Fruit fly (Drosophila melanogaster): ENCODE measurements around the gene mei-217.

mei-217 gene

DNA sequence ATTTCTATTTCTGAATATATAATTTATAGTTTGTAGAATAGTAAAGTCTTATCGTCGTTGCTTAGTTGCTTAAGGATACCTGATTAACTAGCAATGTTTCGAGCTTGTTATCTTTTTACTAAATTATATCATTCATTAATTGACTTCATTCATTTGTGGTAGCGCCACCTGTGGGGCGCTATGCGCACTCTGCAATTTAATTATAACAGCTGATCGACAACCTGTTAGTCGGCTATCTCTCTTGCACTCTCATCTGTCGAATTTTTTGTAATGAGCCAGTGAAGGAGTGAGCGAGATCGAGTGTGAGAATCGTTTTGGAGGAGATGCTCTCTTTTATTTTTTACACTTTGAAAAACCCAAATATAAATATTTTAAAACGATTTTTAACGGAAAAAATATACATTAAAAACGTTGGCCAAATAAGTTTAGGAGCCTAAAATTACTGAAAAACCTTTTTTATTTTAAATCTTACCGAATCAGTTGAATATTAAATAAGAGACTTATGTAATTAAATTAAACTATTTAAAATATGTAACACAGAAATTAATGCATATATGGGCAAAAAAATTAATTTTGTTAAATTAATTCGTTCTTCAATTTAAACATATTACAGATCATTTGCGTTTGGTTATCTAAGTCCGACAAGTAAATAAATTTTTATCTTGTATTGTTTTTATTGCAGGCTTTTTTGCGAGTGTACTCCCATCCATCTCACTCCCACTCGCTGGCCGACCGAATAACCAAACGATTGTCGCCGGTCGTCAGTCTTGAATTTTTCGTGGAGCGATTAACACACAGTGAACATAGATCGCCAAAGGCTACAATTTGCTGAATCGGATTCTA, 51.5 kb downstream of the mei-217 start, which contains the start of the genes CG16700 and CG4991 (continued):
- no peak for TF ChIP-seq lov (optimal IDR thresholded peaks at IDR 0.05)
- TF ChIP-seq lov (GFP tag; IDR thresholded peaks at IDR 0.05), result 0 out of 3 replicates have a peak, but pooled peaks have one; percentile 28
- TF ChIP-seq bsh (GFP tag; optimal IDR thresholded peaks at IDR 0.05), result peak in 1 of 2 experiments; percentile 71
- TF ChIP-seq CG6654 (GFP tag; optimal IDR thresholded peaks at IDR 0.05), result peak; percentile 41
- no peak for TF ChIP-seq pum (GFP tag; optimal IDR thresholded peaks at IDR 0.05)
- no peak for TF ChIP-seq nom (GFP tag; optimal IDR thresholded peaks at IDR 0.05)
- TF ChIP-seq wek (GFP tag; optimal IDR thresholded peaks at IDR 0.05), result no peak
- no peak for TF ChIP-seq CG17186 (GFP tag; optimal IDR thresholded peaks at IDR 0.05)
- no peak for TF ChIP-seq Myb (GFP tag; optimal IDR thresholded peaks at IDR 0.05)
- TF ChIP-seq ab (GFP tag; optimal IDR thresholded peaks at IDR 0.05), result no peak
- TF ChIP-seq Pdp1 (GFP tag; optimal IDR thresholded peaks at IDR 0.05), result peak; percentile 8 to 45
- no peak for TF ChIP-seq CG2889 (GFP tag; IDR thresholded peaks at IDR 0.05)
- TF ChIP-seq CG10366 (GFP tag; IDR thresholded peaks at IDR 0.05), result peak; percentile 46
- peak; percentile 87 for TF ChIP-seq CG9437 (GFP tag; optimal IDR thresholded peaks at IDR 0.05)
- TF ChIP-seq Optix (GFP tag; IDR thresholded peaks at IDR 0.05), result no peak
- TF ChIP-seq Kr (GFP tag; optimal IDR thresholded peaks at IDR 0.05), result no peak
- no peak for TF ChIP-seq CG16779 (GFP tag; IDR thresholded peaks at IDR 0.05)
- peak; percentile 37 for TF ChIP-seq CG3995 (GFP tag; optimal IDR thresholded peaks at IDR 0.05)
- TF ChIP-seq CG9727 (GFP tag; optimal IDR thresholded peaks at IDR 0.05), result peak; percentile 94
- no peak for TF ChIP-seq nerfin-2 (GFP tag; IDR thresholded peaks at IDR 0.05; ENCODE audit: partially characterized antibody)
- peak; percentile 53 for TF ChIP-seq psq (GFP tag; optimal IDR thresholded peaks at IDR 0.05)
- no peak for TF ChIP-seq zen2 (GFP tag; IDR thresholded peaks at IDR 0.05; ENCODE audit: partially characterized antibody)
- no peak for TF ChIP-seq CG12744 (GFP tag; optimal IDR thresholded peaks at IDR 0.05)
- peak; percentile 8 for TF ChIP-seq CG18764 (GFP tag; optimal IDR thresholded peaks at IDR 0.05)
- peak; percentile 90 for TF ChIP-seq CG13424 (tag; optimal IDR thresholded peaks at IDR 0.05)
- TF ChIP-seq dan (GFP tag; IDR thresholded peaks at IDR 0.05), result no peak
- peak; percentile 58; the same call in 1 of the 2 replicates for TF ChIP-seq ranshi (GFP tag; IDR thresholded peaks at IDR 0.05)
- TF ChIP-seq cg (GFP tag; optimal IDR thresholded peaks at IDR 0.05), result no peak
- TF ChIP-seq mirr (GFP tag; optimal IDR thresholded peaks at IDR 0.05), result no peak
- peak; percentile 33 for TF ChIP-seq CG2116 (GFP tag; optimal IDR thresholded peaks at IDR 0.05)
- peak; percentile 51; the same call in 1 of the 2 replicates for TF ChIP-seq H2.0 (GFP tag; IDR thresholded peaks at IDR 0.05)
- TF ChIP-seq CG1529 (GFP tag; optimal IDR thresholded peaks at IDR 0.05), result peak; percentile 66
- TF ChIP-seq CG2199 (GFP tag; IDR thresholded peaks at IDR 0.05), result no peak
- no peak for TF ChIP-seq CG9797 (GFP tag; optimal IDR thresholded peaks at IDR 0.05)
- peak; percentile 82 for TF ChIP-seq lab (GFP tag; optimal IDR thresholded peaks at IDR 0.05)
- TF ChIP-seq Aef1 (GFP tag; IDR thresholded peaks at IDR 0.05), result peak; percentile 48; the same call in 2 of the 3 replicates
- TF ChIP-seq CG6272 (GFP tag; IDR thresholded peaks at IDR 0.05), result peak; percentile 32; the same call in 1 of the 2 replicates
- peak; percentile 76 for TF ChIP-seq CG18619 (GFP tag; optimal IDR thresholded peaks at IDR 0.05)
- TF ChIP-seq unc-4 (GFP tag; IDR thresholded peaks at IDR 0.05; ENCODE audit: partially characterized antibody), result no peak
- no peak for TF ChIP-seq bigmax (GFP tag; optimal IDR thresholded peaks at IDR 0.05)
- no peak for TF ChIP-seq Adf1 (GFP tag; IDR thresholded peaks at IDR 0.05)
- peak; percentile 66 for TF ChIP-seq D19B (GFP tag; optimal IDR thresholded peaks at IDR 0.05)
- no peak for TF ChIP-seq Atf3 (GFP tag; optimal IDR thresholded peaks at IDR 0.05)
- peak; percentile 66 for TF ChIP-seq CG6813 (GFP tag; optimal IDR thresholded peaks at IDR 0.05)
- no peak for TF ChIP-seq CG17802 (tag; optimal IDR thresholded peaks at IDR 0.05)
- TF ChIP-seq tio (GFP tag; optimal IDR thresholded peaks at IDR 0.05), result peak; percentile 83
- TF ChIP-seq stwl (tag; optimal IDR thresholded peaks at IDR 0.05), result no peak
- no peak for TF ChIP-seq Antp (GFP tag; optimal IDR thresholded peaks at IDR 0.05)
- no peak for TF ChIP-seq gro (GFP tag; optimal IDR thresholded peaks at IDR 0.05)
